Worm (Caenorhabditis elegans) whole organism, young adult: ENCODE results near the gene Y53F4B.51.

Experiments
- B0035.1 ChIP-seq: sonication (generic microtip); optimal IDR thresholded peaks from 2 replicates; lab custom pipeline; 2016; ENCODE audit warnings: missing genetic modification characterization, mild to moderate bottlenecking, missing compliant biosample characterization, missing genotype, missing genetic modification reagents
- B0261.1 ChIP-seq: sonication (generic microtip); optimal IDR thresholded peaks from 2 replicates; lab custom pipeline; 2016; ENCODE audit warnings: mild to moderate bottlenecking, missing genetic modification characterization, moderate library complexity, missing compliant biosample characterization
- F10E7.11 ChIP-seq: sonication (generic microtip); optimal IDR thresholded peaks from 2 replicates; lab custom pipeline; 2017; ENCODE audit warnings: mild to moderate bottlenecking, missing genetic modification characterization, moderate library complexity, missing compliant biosample characterization
- F37B4.10 ChIP-seq: fragments of 200-800 bp; sonication (Bioruptor generic); IDR thresholded peaks from 2 replicates; pipeline ENCODE4 v1.3.6; 2022; ENCODE audit warnings: missing genetic modification characterization, missing compliant biosample characterization
- F49E8.2 ChIP-seq: sonication (generic microtip); optimal IDR thresholded peaks from 3 replicates; lab custom pipeline; 2017; ENCODE audit warnings: missing genetic modification characterization, mild to moderate bottlenecking, missing compliant biosample characterization, antibody characterized with exemption, moderate library complexity; ENCODE audit not compliant: insufficient read depth
- F52B5.7 ChIP-seq: sonication (generic microtip); optimal IDR thresholded peaks from 2 replicates; lab custom pipeline; 2016; ENCODE audit warnings: mild to moderate bottlenecking, missing genetic modification characterization, missing compliant biosample characterization
- F57C9.4 ChIP-seq: sonication (generic microtip); optimal IDR thresholded peaks from 2 replicates; lab custom pipeline; 2017; ENCODE audit warnings: mild to moderate bottlenecking, missing genetic modification characterization, missing compliant biosample characterization
- K12H6.12 ChIP-seq: fragments of 200-800 bp; sonication (Bioruptor generic); optimal IDR thresholded peaks from 2 replicates; lab custom pipeline; 2018; ENCODE audit warnings: mild to moderate bottlenecking, missing genetic modification characterization, missing compliant biosample characterization
- Y53G8AR.9 ChIP-seq: fragments of 200-800 bp; sonication (Bioruptor generic); conservative IDR thresholded peaks from 2 replicates; pipeline ENCODE4 v1.3.6; 2022; ENCODE audit warnings: missing genetic modification reagents, missing genetic modification characterization, missing compliant biosample characterization
- Y56A3A.18 ChIP-seq: fragments of 200-800 bp; sonication (Bioruptor generic); IDR thresholded peaks from 2 replicates; pipeline ENCODE4 v1.3.6; 2022; ENCODE audit warnings: missing genetic modification reagents, missing genetic modification characterization, missing compliant biosample characterization
- Y67H2A.10 ChIP-seq: fragments of 200-800 bp; sonication (Bioruptor generic); conservative IDR thresholded peaks from 2 replicates; pipeline ENCODE4 v1.3.6; 2022; ENCODE audit warnings: missing genetic modification reagents, missing genetic modification characterization, missing compliant biosample characterization
- Y79H2A.3 ChIP-seq: fragments of 200-800 bp; sonication (Bioruptor generic); conservative IDR thresholded peaks from 2 replicates; pipeline ENCODE4 v1.3.6; 2022; ENCODE audit warnings: missing genetic modification reagents, missing genetic modification characterization, missing compliant biosample characterization
- akir-1 ChIP-seq: fragments of 200-800 bp; sonication (Bioruptor generic); optimal IDR thresholded peaks from 2 replicates; lab custom pipeline; 2018; ENCODE audit warnings: mild to moderate bottlenecking, missing genetic modification characterization, moderate library complexity, missing compliant biosample characterization
- athp-1 ChIP-seq: sonication (generic microtip); optimal IDR thresholded peaks from 2 replicates; lab custom pipeline; 2017; ENCODE audit warnings: mild to moderate bottlenecking, missing genetic modification characterization, missing compliant biosample characterization
- attf-3 ChIP-seq: fragments of 200-800 bp; sonication (Bioruptor generic); conservative IDR thresholded peaks from 2 replicates; pipeline ENCODE4 v1.3.6; 2022; ENCODE audit warnings: missing genetic modification reagents, missing genetic modification characterization, missing compliant biosample characterization
- attf-5 ChIP-seq: fragments of 200-800 bp; sonication (Bioruptor generic); optimal IDR thresholded peaks from 2 replicates; lab custom pipeline; 2018; ENCODE audit warnings: mild to moderate bottlenecking, missing genetic modification characterization, missing compliant biosample characterization
- bed-1 ChIP-seq: fragments of 200-800 bp; sonication (Bioruptor generic); IDR thresholded peaks from 2 replicates; pipeline ENCODE4 v1.3.6; 2022; ENCODE audit warnings: missing genetic modification reagents, missing genetic modification characterization, missing compliant biosample characterization
- ceh-40 ChIP-seq: fragments of 200-800 bp; sonication (Bioruptor generic); IDR thresholded peaks from 2 replicates; pipeline ENCODE4 v1.3.6; 2022; ENCODE audit warnings: missing genetic modification characterization, missing compliant biosample characterization
- chd-7 ChIP-seq: sonication (generic microtip); optimal IDR thresholded peaks from 2 replicates; lab custom pipeline; 2016; ENCODE audit warnings: mild to moderate bottlenecking, missing genetic modification characterization, moderate library complexity, missing compliant biosample characterization
- dox-1 ChIP-seq: fragments of 200-800 bp; sonication (Bioruptor generic); IDR thresholded peaks from 2 replicates; pipeline ENCODE4 v1.3.6; 2022; ENCODE audit warnings: missing genetic modification reagents, missing genetic modification characterization, missing compliant biosample characterization
- dpff-1 ChIP-seq: sonication (generic microtip); optimal IDR thresholded peaks from 2 replicates; lab custom pipeline; 2017; ENCODE audit warnings: mild to moderate bottlenecking, missing genetic modification characterization, missing compliant biosample characterization
- ets-4 ChIP-seq: fragments of 200-800 bp; sonication (Bioruptor generic); optimal IDR thresholded peaks from 2 replicates; lab custom pipeline; 2018; ENCODE audit warnings: mild to moderate bottlenecking, missing genetic modification characterization, missing compliant biosample characterization
- fkh-3 ChIP-seq: sonication (generic microtip); optimal IDR thresholded peaks from 2 replicates; lab custom pipeline; 2016; ENCODE audit warnings: mild to moderate bottlenecking, missing genetic modification characterization, missing compliant biosample characterization
- gei-17 ChIP-seq: fragments of 200-800 bp; sonication (Bioruptor generic); optimal IDR thresholded peaks from 2 replicates; lab custom pipeline; 2018; ENCODE audit warnings: mild to moderate bottlenecking, missing genetic modification characterization, missing compliant biosample characterization
- hmg-20 ChIP-seq: fragments of 200-800 bp; sonication (Bioruptor generic); IDR thresholded peaks from 2 replicates; pipeline ENCODE4 v1.3.6; 2022; ENCODE audit warnings: missing genetic modification reagents, missing genetic modification characterization, missing compliant biosample characterization
- lag-1 ChIP-seq: fragments of 200-800 bp; sonication (Bioruptor generic); IDR thresholded peaks from 2 replicates; pipeline ENCODE4 v1.3.6; 2022; ENCODE audit warnings: missing genetic modification reagents, missing genetic modification characterization, missing compliant biosample characterization
- let-607 ChIP-seq, 2 experiments: fragments of 200-800 bp in 1 of 2; sonication (Bioruptor generic) in 1 of 2; sonication (generic microtip) in 1 of 2; optimal IDR thresholded peaks; 2 replicates each; lab custom pipeline; 2016 to 2018; ENCODE audit warnings: mild to moderate bottlenecking in 2 of 2, missing compliant biosample characterization in 2 of 2, missing genetic modification characterization in 2 of 2, moderate library complexity in 2 of 2, missing genotype in 1 of 2
- lin-35 ChIP-seq, 3 experiments: fragments of 150-350 bp in 2 of 3; sonication (generic microtip) in 1 of 3; optimal IDR thresholded peaks; 2 replicates each; lab custom pipeline; 2014 to 2018; ENCODE audit warnings: missing biosample characterization in 3 of 3, missing genetic modification characterization in 3 of 3, missing genetic modification reagents in 3 of 3
- lin-40 ChIP-seq: sonication (generic microtip); optimal IDR thresholded peaks from 2 replicates; lab custom pipeline; 2016; ENCODE audit warnings: missing genetic modification characterization, mild to moderate bottlenecking, missing compliant biosample characterization, missing genotype, missing genetic modification reagents
- lir-1 ChIP-seq: fragments of 200-800 bp; sonication (Bioruptor generic); conservative IDR thresholded peaks from 2 replicates; pipeline ENCODE4 v1.3.6; 2022; ENCODE audit warnings: missing genetic modification reagents, missing genetic modification characterization, missing compliant biosample characterization
- lsl-1 ChIP-seq: fragments of 200-800 bp; sonication (Bioruptor generic); optimal IDR thresholded peaks from 2 replicates; lab custom pipeline; 2018; ENCODE audit warnings: mild to moderate bottlenecking, missing genetic modification characterization, moderate library complexity, missing compliant biosample characterization
- madf-10 ChIP-seq: sonication (generic microtip); optimal IDR thresholded peaks from 2 replicates; lab custom pipeline; 2016; ENCODE audit warnings: mild to moderate bottlenecking, missing genetic modification characterization, missing compliant biosample characterization
- madf-8 ChIP-seq: fragments of 200-800 bp; sonication (Bioruptor generic); conservative IDR thresholded peaks from 2 replicates; pipeline ENCODE4 v1.3.6; 2022; ENCODE audit warnings: missing genetic modification reagents, missing genetic modification characterization, missing compliant biosample characterization
- mcd-1 ChIP-seq: fragments of 200-800 bp; sonication (Bioruptor generic); IDR thresholded peaks from 2 replicates; pipeline ENCODE4 v1.3.6; 2022; ENCODE audit warnings: missing genetic modification reagents, missing genetic modification characterization, missing compliant biosample characterization
- mel-28 ChIP-seq: sonication (generic microtip); optimal IDR thresholded peaks from 2 replicates; lab custom pipeline; 2016; ENCODE audit warnings: borderline replicate concordance, mild to moderate bottlenecking, missing genetic modification characterization, missing compliant biosample characterization
- nhr-27 ChIP-seq: fragments of 200-800 bp; sonication (Bioruptor generic); optimal IDR thresholded peaks from 2 replicates; lab custom pipeline; 2018; ENCODE audit warnings: mild to moderate bottlenecking, missing genetic modification characterization, moderate library complexity, missing compliant biosample characterization
- nhr-80 ChIP-seq: sonication (generic microtip); optimal IDR thresholded peaks from 2 replicates; lab custom pipeline; 2016; ENCODE audit warnings: missing genetic modification characterization, missing compliant biosample characterization
- nhr-90 ChIP-seq: sonication (generic microtip); optimal IDR thresholded peaks from 2 replicates; lab custom pipeline; 2016; ENCODE audit warnings: missing genotype, mild to moderate bottlenecking, missing genetic modification characterization, missing compliant biosample characterization
- rpc-1 ChIP-seq, 2 experiments: fragments of 150-350 bp in 1 of 2; sonication (generic microtip) in 1 of 2; optimal IDR thresholded peaks; 2 replicates each; lab custom pipeline; 2014 to 2018; ENCODE audit warnings: missing biosample characterization in 1 of 2, missing genetic modification characterization in 1 of 2, missing genetic modification reagents in 1 of 2, missing genotype in 1 of 2
- sdz-38 ChIP-seq: sonication (generic microtip); optimal IDR thresholded peaks from 2 replicates; lab custom pipeline; 2016; ENCODE audit warnings: missing genotype, missing genetic modification characterization, missing compliant biosample characterization
- sea-2 ChIP-seq: fragments of 200-800 bp; sonication (Bioruptor generic); IDR thresholded peaks from 2 replicates; pipeline ENCODE4 v1.3.6; 2022; ENCODE audit warnings: missing genetic modification characterization, missing compliant biosample characterization
- snpc-1.1 ChIP-seq: sonication (generic microtip); optimal IDR thresholded peaks from 2 replicates; lab custom pipeline; 2017; ENCODE audit warnings: missing genetic modification characterization, mild to moderate bottlenecking, missing compliant biosample characterization, antibody characterized with exemption, moderate library complexity, missing genotype, missing genetic modification reagents; ENCODE audit not compliant: insufficient read depth
- tbx-9 ChIP-seq: sonication (generic microtip); optimal IDR thresholded peaks from 2 replicates; lab custom pipeline; 2016; ENCODE audit warnings: borderline replicate concordance, missing genetic modification characterization, inconsistent platforms, missing compliant biosample characterization
- zim-3 ChIP-seq: sonication (generic microtip); optimal IDR thresholded peaks from 2 replicates; lab custom pipeline; 2017; ENCODE audit warnings: mild to moderate bottlenecking, missing genetic modification characterization, moderate library complexity, missing compliant biosample characterization
- ztf-18 ChIP-seq: sonication (generic microtip); optimal IDR thresholded peaks from 2 replicates; lab custom pipeline; 2016; ENCODE audit warnings: missing genotype, mild to moderate bottlenecking, missing genetic modification characterization, missing compliant biosample characterization
- ztf-22 ChIP-seq: fragments of 200-800 bp; sonication (Bioruptor generic); optimal IDR thresholded peaks from 2 replicates; lab custom pipeline; 2018; ENCODE audit warnings: mild to moderate bottlenecking, missing genetic modification characterization, moderate library complexity, missing compliant biosample characterization
- ztf-28 ChIP-seq: fragments of 200-800 bp; sonication (Bioruptor generic); IDR thresholded peaks from 2 replicates; pipeline ENCODE4 v1.3.6; 2022; ENCODE audit warnings: missing genetic modification reagents, missing genetic modification characterization, missing compliant biosample characterization

The Y53F4B.51 gene

ce11 chrII:15025599-15026164 is 11.4 kb upstream of the Y53F4B.51 start, which contains the start of gene cmtr-1 (continued):
- TF ChIP-seq let-607 (tag; optimal IDR thresholded peaks at IDR 0.05; lab: Kevin White, UChicago): peak; percentile 42 to 80
- peak; percentile 100 for TF ChIP-seq snpc-1.1
- TF ChIP-seq Y67H2A.10: no peak
- peak; percentile 43 for TF ChIP-seq akir-1 (GFP tag; lab: Kevin White, UChicago)
- no peak for TF ChIP-seq nhr-90 (tag; lab: Kevin White, UChicago)
- TF ChIP-seq nhr-27 (tag; lab: Kevin White, UChicago): no peak
- TF ChIP-seq attf-3 (GFP tag; lab: Robert Waterston, UW): peak; percentile 100
- peak; percentile 95 for TF ChIP-seq F49E8.2 (tag; lab: Kevin White, UChicago)
- peak; percentile 86 for TF ChIP-seq ztf-28 (GFP tag; lab: Robert Waterston, UW)
- peak; percentile 65; the same call in 1 of the 2 replicates for TF ChIP-seq Y79H2A.3 (GFP tag; lab: Robert Waterston, UW)
- peak; percentile 94 for TF ChIP-seq athp-1 (tag; lab: Kevin White, UChicago)
- TF ChIP-seq ztf-22 (GFP tag; lab: Kevin White, UChicago): peak; percentile 37
- TF ChIP-seq lag-1: 0 out of 2 replicates have a peak, but pooled peaks have one; percentile 54
- peak; percentile 85 for TF ChIP-seq mel-28 (tag; lab: Kevin White, UChicago)
- no peak for TF ChIP-seq sea-2 (GFP tag; lab: Robert Waterston, UW)
- TF ChIP-seq madf-8: peak; percentile 74
- TF ChIP-seq attf-5 (GFP tag; lab: Kevin White, UChicago): peak; percentile 90
- no peak for TF ChIP-seq rpc-1 (optimal IDR thresholded peaks at IDR 0.05; lab: Kevin White, UChicago)
- TF ChIP-seq rpc-1 (tag; optimal IDR thresholded peaks at IDR 0.05; lab: Kevin White, UChicago): peak; percentile 17
- TF ChIP-seq dox-1: peak; percentile 98; the same call in 1 of the 2 replicates
- peak; percentile 86 for TF ChIP-seq chd-7 (tag; lab: Kevin White, UChicago)
- no peak; the same call in 1 of the 2 replicates for TF ChIP-seq Y56A3A.18 (GFP tag; lab: Robert Waterston, UW)
- TF ChIP-seq sdz-38 (tag; lab: Kevin White, UChicago): no peak
- TF ChIP-seq mcd-1 (GFP tag; lab: Robert Waterston, UW): peak; percentile 95
- TF ChIP-seq bed-1 (GFP tag; lab: Robert Waterston, UW): no peak
- TF ChIP-seq F52B5.7 (tag; lab: Kevin White, UChicago): peak; percentile 82
- TF ChIP-seq lin-40: peak; percentile 98
- no peak for TF ChIP-seq tbx-9 (tag; lab: Kevin White, UChicago)
- TF ChIP-seq ets-4 (GFP tag; lab: Kevin White, UChicago): peak; percentile 51
- peak; percentile 79 for TF ChIP-seq lir-1 (GFP tag; lab: Robert Waterston, UW)
- TF ChIP-seq madf-10 (tag; lab: Kevin White, UChicago): peak; percentile 87
- TF ChIP-seq nhr-80 (tag; lab: Kevin White, UChicago): peak; percentile 59
- TF ChIP-seq zim-3: peak; percentile 97
- TF ChIP-seq lin-35 (GFP tag; optimal IDR thresholded peaks at IDR 0.05; lab: Kevin White, UChicago): peak in 2 of 3 experiments; percentile 63 to 95
- TF ChIP-seq B0035.1: peak; percentile 62
- TF ChIP-seq hmg-20: peak; percentile 92
- TF ChIP-seq F37B4.10 (GFP tag; lab: Robert Waterston, UW): no peak
- TF ChIP-seq gei-17 (GFP tag; lab: Kevin White, UChicago): peak; percentile 90
- peak; percentile 91 for TF ChIP-seq Y53G8AR.9
- TF ChIP-seq F57C9.4 (tag; lab: Kevin White, UChicago): peak; percentile 71
- TF ChIP-seq F10E7.11 (tag; lab: Kevin White, UChicago): peak; percentile 74
- peak; percentile 81 for TF ChIP-seq K12H6.12 (tag; lab: Kevin White, UChicago)
- peak; percentile 60 for TF ChIP-seq ztf-18 (tag; lab: Kevin White, UChicago)
- peak; percentile 42 for TF ChIP-seq B0261.1 (tag; lab: Kevin White, UChicago)
- peak; percentile 84 for TF ChIP-seq fkh-3 (tag; lab: Kevin White, UChicago)
- peak; percentile 85 for TF ChIP-seq lsl-1 (GFP tag; lab: Kevin White, UChicago)
- peak; percentile 83 for TF ChIP-seq dpff-1 (tag; lab: Kevin White, UChicago)
- no peak for TF ChIP-seq ceh-40 (GFP tag; lab: Robert Waterston, UW)
